Worm (Caenorhabditis elegans) whole organism, L4/young adult: ENCODE results near the gene T04B8.5.
"Not testable (repeated sequence)": the region's sequence is repeated elsewhere in the genome, so short reads cannot be mapped to it uniquely, and the experiment has no call there.

Experiments
- W03F9.2 ChIP-seq: fragments of 150-350 bp; optimal IDR thresholded peaks from 2 replicates; lab custom pipeline; 2014; ENCODE audit warnings: missing biosample characterization, missing genetic modification characterization
- dao-5 ChIP-seq: sonication (generic microtip); optimal IDR thresholded peaks from 2 replicates; lab custom pipeline; 2016; ENCODE audit warnings: missing genotype, missing genetic modification characterization, moderate library complexity, missing compliant biosample characterization
- him-1 ChIP-seq: sonication (generic microtip); optimal IDR thresholded peaks from 2 replicates; lab custom pipeline; 2016; ENCODE audit warnings: missing genotype, missing genetic modification reagents, missing genetic modification characterization, missing compliant biosample characterization

The T04B8.5 gene

ce11 chrII:625926-626325 lies 1.6 kb upstream of the T04B8.5 start:
- TF ChIP-seq W03F9.2 (tag; lab: Kevin White, UChicago) = no peak
- TF ChIP-seq dao-5 (tag; lab: Kevin White, UChicago) = no peak
- TF ChIP-seq him-1 (tag; lab: Kevin White, UChicago) = no peak

- TF ChIP-seq him-1 (tag; lab: Kevin White, UChicago) (no peak), W03F9.2 (tag; lab: Kevin White, UChicago) (no peak), dao-5 (tag; lab: Kevin White, UChicago) (no peak)
Observed at ce11 chrII:622478-622877, 1.9 kb downstream of the T04B8.5 start.

DNA sequence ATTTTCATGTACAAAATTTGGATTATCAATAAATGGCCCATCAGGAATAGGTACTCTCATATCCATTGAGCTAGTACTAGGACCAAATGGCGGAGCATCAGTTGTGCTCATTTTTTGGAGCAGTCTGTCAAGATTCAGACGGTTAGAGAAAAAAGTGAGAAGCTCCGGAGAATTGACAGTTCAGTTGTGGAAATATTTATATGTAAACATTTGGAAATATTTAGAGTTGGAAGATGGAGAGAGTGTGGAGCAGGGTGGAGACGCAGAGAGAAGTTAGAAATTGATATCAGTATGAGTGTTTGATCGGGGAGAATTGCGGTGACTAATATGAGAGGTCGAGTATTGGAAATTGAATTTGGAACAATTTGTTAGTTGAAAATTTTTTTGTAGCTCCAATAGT lies 3.2 kb downstream of the T04B8.5 start:
- no peak for TF ChIP-seq W03F9.2 (tag; lab: Kevin White, UChicago)
- no peak for TF ChIP-seq him-1 (tag; lab: Kevin White, UChicago)
- no peak for TF ChIP-seq dao-5 (tag; lab: Kevin White, UChicago)

DNA sequence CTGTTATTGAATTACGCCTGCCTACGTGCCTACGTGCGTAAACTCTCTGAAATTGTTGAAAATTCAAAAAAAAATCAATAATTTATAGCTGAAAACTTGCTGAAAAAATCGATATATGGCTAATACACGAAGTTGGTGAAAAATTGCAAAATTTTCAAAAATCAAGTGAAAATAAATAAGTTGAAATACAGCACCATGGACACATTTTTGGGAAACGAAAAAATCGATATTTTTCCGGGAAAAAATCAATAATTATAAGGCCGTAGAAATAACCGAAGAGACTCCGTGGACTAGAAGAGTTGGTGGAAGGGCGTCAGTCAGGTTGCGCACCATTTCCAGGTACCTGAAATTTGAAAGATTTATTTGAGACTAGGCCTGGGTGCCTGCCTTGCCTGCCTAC lies 9.6 kb downstream of the T04B8.5 start:
- no peak for TF ChIP-seq dao-5 (tag; lab: Kevin White, UChicago)
- TF ChIP-seq W03F9.2 (tag; lab: Kevin White, UChicago) = no peak
- no peak for TF ChIP-seq him-1 (tag; lab: Kevin White, UChicago)

DNA sequence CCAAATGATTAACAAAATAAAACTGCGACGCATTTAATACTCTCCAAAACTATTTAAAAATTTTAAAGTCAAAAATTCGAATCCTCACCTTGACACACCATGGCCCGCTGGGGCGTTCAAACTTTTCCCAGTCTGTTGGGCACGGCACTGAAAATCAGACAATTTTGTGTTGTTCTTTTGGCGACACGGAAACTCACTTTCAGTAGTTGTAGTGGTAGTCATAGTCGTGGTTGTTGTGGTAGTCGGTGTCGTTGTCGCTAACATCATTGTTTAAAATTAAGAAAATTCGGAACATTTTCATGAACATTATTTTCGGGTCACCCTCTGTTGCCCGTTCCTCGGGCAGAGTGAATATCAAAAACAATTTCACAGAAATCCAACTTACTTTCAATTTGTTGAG lies 12.0 kb downstream of the T04B8.5 start, which contains the start of gene clec-118:
Gene clec-118, minus strand, starts transcription at position 101 of the 400 bp plus-strand sequence.
- not testable (repeated sequence) for TF ChIP-seq dao-5, him-1, W03F9.2 (tag; lab: Kevin White, UChicago)

ce11 chrII:608757-609156 lies 15.6 kb downstream of the T04B8.5 start, which contains the start of gene W04H10.1:
TSS of gene W04H10.1 (plus strand) at chrII:609057.
- no peak for TF ChIP-seq W03F9.2 (tag; lab: Kevin White, UChicago)

- no peak for TF ChIP-seq dao-5 (tag; lab: Kevin White, UChicago)
- no peak for TF ChIP-seq W03F9.2 (tag; lab: Kevin White, UChicago)
- TF ChIP-seq him-1 (tag; lab: Kevin White, UChicago) = no peak
Observed at ce11 chrII:608341-608740, 16.0 kb downstream of the T04B8.5 start, which contains the start of gene W04H10.6. TSS of gene W04H10.6 (minus strand) at chrII:608441.

ce11 chrII:606033-606432 lies 18.3 kb downstream of the T04B8.5 start, which contains the start of gene W04H10.5:
TSS of gene W04H10.5 (plus strand) at chrII:606333.
- TF ChIP-seq him-1 (tag; lab: Kevin White, UChicago) (no peak), W03F9.2 (tag; lab: Kevin White, UChicago) (no peak), dao-5 (tag; lab: Kevin White, UChicago) (no peak)

DNA sequence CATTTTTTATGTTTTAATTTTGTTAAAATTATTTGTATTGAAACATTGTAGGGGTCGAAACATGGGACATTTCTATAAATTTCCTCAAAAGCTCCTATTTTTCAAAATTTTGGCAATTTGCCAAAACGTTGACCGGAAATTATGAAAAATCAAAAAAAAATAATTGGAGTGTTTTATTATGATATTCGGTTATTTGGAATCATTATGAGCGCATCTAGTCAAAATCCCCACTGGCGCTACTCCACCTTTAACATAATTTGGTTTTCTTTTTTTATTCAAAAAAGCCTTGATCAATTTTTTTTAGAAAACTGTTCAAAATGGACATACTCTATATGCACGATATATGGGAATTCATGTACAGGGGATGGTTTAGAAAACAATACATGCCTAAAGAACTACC lies 19.1 kb downstream of the T04B8.5 start, which contains the start of gene W04H10.2:
Gene W04H10.2, plus strand, starts transcription at position 301 of the 400 bp plus-strand sequence.
- no peak for TF ChIP-seq him-1 (tag; lab: Kevin White, UChicago)
- no peak for TF ChIP-seq dao-5 (tag; lab: Kevin White, UChicago)
- no peak for TF ChIP-seq W03F9.2 (tag; lab: Kevin White, UChicago)

DNA sequence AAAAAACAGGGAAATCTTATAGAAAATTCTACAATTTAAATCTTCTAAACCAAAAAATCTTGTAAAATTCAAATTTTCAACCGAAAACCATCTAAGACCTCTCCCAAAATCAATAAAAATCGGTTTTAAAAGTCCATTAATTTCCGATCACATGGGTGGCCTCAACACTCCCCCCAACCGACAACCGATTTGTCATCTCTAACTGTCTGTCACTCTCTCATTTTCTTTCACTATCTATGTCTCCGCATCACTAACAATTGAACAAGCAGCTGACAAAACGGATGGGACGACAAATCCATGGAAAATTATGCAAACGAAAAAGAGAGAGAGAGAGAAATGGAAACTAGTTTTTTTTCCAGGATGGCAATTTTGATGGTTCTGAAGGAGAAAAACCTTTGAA lies 21.4 kb downstream of the T04B8.5 start:
- TF ChIP-seq dao-5 (tag; lab: Kevin White, UChicago) = no peak
- TF ChIP-seq him-1 (tag; lab: Kevin White, UChicago) = no peak
- no peak for TF ChIP-seq W03F9.2 (tag; lab: Kevin White, UChicago)

DNA sequence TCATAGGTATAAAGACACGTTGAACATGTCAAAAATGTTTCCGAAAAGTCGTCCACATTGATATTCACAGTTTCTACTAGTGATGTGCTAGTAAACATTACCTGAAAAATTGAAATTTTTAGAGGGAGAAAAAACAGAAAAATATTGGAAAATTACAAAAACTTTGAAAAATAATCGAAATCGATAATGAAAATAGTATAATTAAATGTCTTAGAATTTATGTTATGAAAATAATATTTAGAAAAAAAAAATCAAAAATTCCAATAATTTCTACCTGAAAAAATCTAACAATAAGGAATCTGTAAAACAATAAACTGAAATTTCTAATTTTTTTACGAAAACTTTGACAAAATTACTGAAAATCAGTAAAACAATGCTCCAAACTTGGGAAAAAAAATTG lies 22.3 kb downstream of the T04B8.5 start, which contains the start of gene nhl-3:
Gene nhl-3, minus strand, starts transcription at position 101 of the 400 bp plus-strand sequence.
- TF ChIP-seq him-1 (tag; lab: Kevin White, UChicago) (no peak), W03F9.2 (tag; lab: Kevin White, UChicago) (no peak), dao-5 (tag; lab: Kevin White, UChicago) (no peak)

DNA sequence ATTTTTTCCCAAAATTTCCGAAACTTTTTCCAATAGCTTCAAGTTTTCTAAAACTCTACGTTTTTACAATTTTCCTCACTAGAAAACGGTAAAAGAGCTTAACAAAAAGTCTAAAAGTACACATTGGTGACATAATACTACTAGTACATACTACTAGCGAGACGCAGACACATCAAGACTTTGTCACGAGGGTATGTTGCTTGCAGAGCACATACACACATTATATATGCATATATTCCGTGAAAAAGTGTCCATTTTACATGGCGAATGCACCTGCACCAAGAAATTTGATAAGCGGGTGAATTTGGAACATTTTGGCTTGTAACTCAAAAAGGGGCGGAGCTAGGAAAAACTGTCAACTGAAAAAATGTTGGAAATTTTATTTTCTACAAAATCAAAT lies 23.0 kb downstream of the T04B8.5 start:
- no peak for TF ChIP-seq dao-5 (tag; lab: Kevin White, UChicago)
- no peak for TF ChIP-seq him-1 (tag; lab: Kevin White, UChicago)
- no peak for TF ChIP-seq W03F9.2 (tag; lab: Kevin White, UChicago)

ce11 chrII:596702-597101 lies 27.6 kb downstream of the T04B8.5 start:
- TF ChIP-seq dao-5 (tag; lab: Kevin White, UChicago) = no peak
- no peak for TF ChIP-seq W03F9.2 (tag; lab: Kevin White, UChicago)
- no peak for TF ChIP-seq him-1 (tag; lab: Kevin White, UChicago)

ce11 chrII:593221-593620 lies 31.1 kb downstream of the T04B8.5 start, which contains the start of gene W08F4.1:
TSS of gene W08F4.1 (plus strand) at chrII:593521.
- TF ChIP-seq him-1, W03F9.2, dao-5 (tag; lab: Kevin White, UChicago): not testable (repeated sequence)
